Fruit fly (Drosophila melanogaster) whole organism, embryonic: Measurements from ENCODE around the gene msn.

ENCODE experiments used
- Asciz ChIP-seq: fragments of 200-800 bp; sonication (Bioruptor generic); optimal IDR thresholded peaks from 2 replicates; lab custom pipeline; 2017; ENCODE audit warnings: missing biosample characterization, mild to moderate bottlenecking, missing genetic modification characterization, missing genetic modification reagents
- Bteb2 ChIP-seq: fragments of 200-800 bp; sonication (Bioruptor generic); optimal IDR thresholded peaks from 2 replicates; lab custom pipeline; 2016; ENCODE audit warnings: missing biosample characterization, missing genetic modification characterization
- CG10366 ChIP-seq: fragments of 200-800 bp; sonication (Bioruptor generic); IDR thresholded peaks from 2 replicates; pipeline ENCODE4 v1.3.6; 2022; ENCODE audit warnings: missing biosample characterization, missing genetic modification characterization
- CG10565 ChIP-seq: fragments of 200-800 bp; sonication (Bioruptor generic); optimal IDR thresholded peaks from 3 replicates; lab custom pipeline; 2016; ENCODE audit warnings: missing biosample characterization, mild to moderate bottlenecking, missing genetic modification characterization
- CG11247 ChIP-seq: fragments of 200-800 bp; sonication (Bioruptor generic); IDR thresholded peaks from 2 replicates; pipeline ENCODE4 v1.3.6; 2022; ENCODE audit warnings: missing biosample characterization, missing genetic modification characterization
- CG11456 ChIP-seq: fragments of 200-800 bp; sonication (Bioruptor generic); IDR thresholded peaks from 3 replicates; pipeline ENCODE4 v1.3.6; 2022; ENCODE audit warnings: missing biosample characterization, missing genetic modification characterization
- CG11696 ChIP-seq: fragments of 200-800 bp; sonication (Bioruptor generic); IDR thresholded peaks from 2 replicates; pipeline ENCODE4 v1.3.6; 2022; ENCODE audit warnings: missing biosample characterization, missing genetic modification characterization
- CG11723 ChIP-seq: fragments of 200-800 bp; sonication (Bioruptor generic); optimal IDR thresholded peaks from 2 replicates; lab custom pipeline; 2017; ENCODE audit warnings: missing biosample characterization, mild to moderate bottlenecking, missing genetic modification characterization
- CG14014 ChIP-seq: fragments of 200-800 bp; sonication (Bioruptor generic); IDR thresholded peaks from 2 replicates; pipeline ENCODE4 v1.3.6; 2022; ENCODE audit warnings: missing biosample characterization, missing genetic modification characterization
- CG17328 ChIP-seq: fragments of 200-800 bp; sonication (Bioruptor generic); IDR thresholded peaks from 2 replicates; pipeline ENCODE4 v1.3.6; 2022; ENCODE audit warnings: missing biosample characterization, missing genetic modification characterization
- CG17802 ChIP-seq: fragments of 200-800 bp; sonication (Bioruptor generic); optimal IDR thresholded peaks from 2 replicates; lab custom pipeline; 2018; ENCODE audit warnings: missing biosample characterization, mild to moderate bottlenecking, missing genetic modification characterization, moderate library complexity
- CG18011 ChIP-seq: fragments of 200-800 bp; sonication (Bioruptor generic); optimal IDR thresholded peaks from 2 replicates; lab custom pipeline; 2017; ENCODE audit warnings: missing biosample characterization, missing genetic modification characterization, mild to moderate bottlenecking, moderate library complexity, missing genotype
- CG2120 ChIP-seq: fragments of 200-800 bp; sonication (Bioruptor generic); optimal IDR thresholded peaks from 3 replicates; lab custom pipeline; 2016; ENCODE audit warnings: missing biosample characterization, missing genetic modification characterization
- CG2712 ChIP-seq: fragments of 200-800 bp; optimal IDR thresholded peaks from 3 replicates; lab custom pipeline; 2019; ENCODE audit warnings: missing biosample characterization, mild to moderate bottlenecking, missing genetic modification characterization, moderate library complexity
- CG3065 ChIP-seq: fragments of 200-800 bp; sonication (Bioruptor generic); optimal IDR thresholded peaks from 2 replicates; lab custom pipeline; 2016; ENCODE audit warnings: missing biosample characterization, missing genetic modification characterization
- CG3838 ChIP-seq: fragments of 200-800 bp; sonication (Bioruptor generic); optimal IDR thresholded peaks from 3 replicates; lab custom pipeline; 2016; ENCODE audit warnings: missing biosample characterization, missing genetic modification characterization
- CG7357 ChIP-seq: fragments of 200-800 bp; sonication (Bioruptor generic); IDR thresholded peaks from 3 replicates; pipeline ENCODE4 v1.3.6; 2022; ENCODE audit warnings: missing biosample characterization, missing genetic modification characterization
- CG7928 ChIP-seq: fragments of 200-800 bp; sonication (Bioruptor generic); optimal IDR thresholded peaks from 2 replicates; lab custom pipeline; 2017; ENCODE audit warnings: missing biosample characterization, mild to moderate bottlenecking, missing genetic modification characterization
- Deaf1 ChIP-seq: fragments of 200-800 bp; optimal IDR thresholded peaks from 3 replicates; lab custom pipeline; 2019; ENCODE audit warnings: missing biosample characterization, mild to moderate bottlenecking, missing genetic modification characterization, moderate library complexity
- Doc2 ChIP-seq: fragments of 200-800 bp; sonication (Bioruptor generic); IDR thresholded peaks from 2 replicates; pipeline ENCODE4 v1.3.6; 2022; ENCODE audit warnings: missing biosample characterization, missing genetic modification characterization
- Dp ChIP-seq: fragments of 200-800 bp; sonication (Bioruptor generic); optimal IDR thresholded peaks from 2 replicates; lab custom pipeline; 2018; ENCODE audit warnings: missing biosample characterization, mild to moderate bottlenecking, missing genetic modification characterization, moderate library complexity
- Fer1 ChIP-seq: fragments of 200-800 bp; sonication (Bioruptor generic); optimal IDR thresholded peaks from 2 replicates; lab custom pipeline; 2017; ENCODE audit warnings: missing biosample characterization, mild to moderate bottlenecking, missing genetic modification characterization
- Gsc ChIP-seq: fragments of 200-800 bp; sonication (Bioruptor generic); IDR thresholded peaks from 2 replicates; pipeline ENCODE4 v1.3.6; 2022; ENCODE audit warnings: missing biosample characterization, missing genetic modification characterization
- H2.0 ChIP-seq: fragments of 200-800 bp; sonication (Bioruptor generic); IDR thresholded peaks from 2 replicates; pipeline ENCODE4 v1.3.6; 2022; ENCODE audit warnings: missing biosample characterization, missing genetic modification characterization
- HmgD ChIP-seq: fragments of 200-800 bp; sonication (Bioruptor generic); optimal IDR thresholded peaks from 3 replicates; lab custom pipeline; 2016; ENCODE audit warnings: missing biosample characterization, missing genetic modification characterization
- Mes4 ChIP-seq: fragments of 200-800 bp; sonication (Bioruptor generic); optimal IDR thresholded peaks from 2 replicates; lab custom pipeline; 2016; ENCODE audit warnings: missing biosample characterization, missing genetic modification characterization
- Myb ChIP-seq: fragments of 200-800 bp; sonication (Bioruptor generic); optimal IDR thresholded peaks from 2 replicates; lab custom pipeline; 2016; ENCODE audit warnings: missing biosample characterization, missing genetic modification characterization
- Nf-YB ChIP-seq: fragments of 200-800 bp; sonication (Bioruptor generic); optimal IDR thresholded peaks from 3 replicates; lab custom pipeline; 2019; ENCODE audit warnings: missing biosample characterization, mild to moderate bottlenecking, missing genetic modification characterization, moderate library complexity
- Oli ChIP-seq: fragments of 200-800 bp; sonication (Bioruptor generic); optimal IDR thresholded peaks from 2 replicates; lab custom pipeline; 2018; ENCODE audit warnings: missing biosample characterization, mild to moderate bottlenecking, missing genetic modification characterization, moderate library complexity
- Opbp ChIP-seq: fragments of 200-800 bp; sonication (Bioruptor generic); IDR thresholded peaks from 3 replicates; pipeline ENCODE4 v1.3.6; 2022; ENCODE audit warnings: missing biosample characterization, missing genetic modification characterization; ENCODE audit not compliant: partially characterized antibody
- PHDP ChIP-seq: fragments of 200-800 bp; sonication (Bioruptor generic); optimal IDR thresholded peaks from 3 replicates; lab custom pipeline; 2018; ENCODE audit warnings: missing biosample characterization, mild to moderate bottlenecking, missing genetic modification characterization, moderate library complexity
- Ssrp ChIP-seq: fragments of 200-800 bp; sonication (Bioruptor generic); optimal IDR thresholded peaks from 2 replicates; lab custom pipeline; 2018; ENCODE audit warnings: missing biosample characterization, mild to moderate bottlenecking, missing genetic modification characterization, moderate library complexity
- al ChIP-seq: fragments of 200-800 bp; sonication (Bioruptor generic); IDR thresholded peaks from 2 replicates; pipeline ENCODE4 v1.3.6; 2022; ENCODE audit warnings: missing biosample characterization, missing genetic modification characterization
- chm ChIP-seq: fragments of 200-800 bp; sonication (Bioruptor generic); IDR thresholded peaks from 2 replicates; pipeline ENCODE4 v1.3.6; 2022; ENCODE audit warnings: missing biosample characterization, missing genetic modification characterization
- ci ChIP-seq: fragments of 200-800 bp; sonication (Bioruptor generic); IDR thresholded peaks from 3 replicates; pipeline ENCODE4 v1.3.6; 2022; ENCODE audit warnings: missing biosample characterization, missing genetic modification characterization
- dan ChIP-seq: fragments of 200-800 bp; sonication (Bioruptor generic); IDR thresholded peaks from 2 replicates; pipeline ENCODE4 v1.3.6; 2022; ENCODE audit warnings: missing biosample characterization, missing genetic modification characterization
- eyg ChIP-seq: fragments of 200-800 bp; sonication (Bioruptor generic); optimal IDR thresholded peaks from 3 replicates; lab custom pipeline; 2016; ENCODE audit warnings: missing biosample characterization, missing genetic modification characterization
- gcm ChIP-seq: fragments of 200-800 bp; sonication (Bioruptor generic); optimal IDR thresholded peaks from 2 replicates; lab custom pipeline; 2019; ENCODE audit warnings: missing biosample characterization, mild to moderate bottlenecking, missing genetic modification characterization, moderate library complexity
- kah ChIP-seq: fragments of 200-800 bp; sonication (Bioruptor generic); optimal IDR thresholded peaks from 2 replicates; lab custom pipeline; 2018; ENCODE audit warnings: missing biosample characterization, mild to moderate bottlenecking, missing genetic modification characterization
- kay ChIP-seq: fragments of 200-800 bp; sonication (Bioruptor generic); optimal IDR thresholded peaks from 2 replicates; lab custom pipeline; 2016; ENCODE audit warnings: missing biosample characterization, missing genetic modification characterization
- lmd ChIP-seq: fragments of 200-800 bp; sonication (Bioruptor generic); IDR thresholded peaks from 2 replicates; pipeline ENCODE4 v1.3.6; 2022; ENCODE audit warnings: missing biosample characterization, missing genetic modification characterization
- pan ChIP-seq, 4 experiments: fragments of >200 bp in 3 of 4; fragments of 200-800 bp in 1 of 4; sonication (Bioruptor generic) in 1 of 4; optimal IDR thresholded peaks in 3 of 4; IDR thresholded peaks in 1 of 4; 2 replicates each; pipeline versions ENCODE4 v1.3.6 to Lab custom; 2017 to 2022; ENCODE audit warnings: missing biosample characterization in 2 of 4, missing genetic modification characterization in 2 of 4, mixed read lengths in 1 of 4
- pum ChIP-seq: fragments of 200-800 bp; sonication (Bioruptor generic); optimal IDR thresholded peaks from 2 replicates; lab custom pipeline; 2016; ENCODE audit warnings: missing biosample characterization, missing genetic modification characterization
- row ChIP-seq: fragments of 200-800 bp; sonication (Bioruptor generic); IDR thresholded peaks from 3 replicates; pipeline ENCODE4 v1.3.6; 2022; ENCODE audit warnings: missing biosample characterization, missing genetic modification characterization
- sim ChIP-seq: fragments of 200-800 bp; sonication (Bioruptor generic); IDR thresholded peaks from 2 replicates; pipeline ENCODE4 v1.3.6; 2022; ENCODE audit warnings: missing biosample characterization, missing genetic modification characterization
- sna ChIP-seq: fragments of 200-800 bp; sonication (Bioruptor generic); IDR thresholded peaks from 2 replicates; pipeline ENCODE4 v1.3.6; 2022; ENCODE audit warnings: missing biosample characterization, missing genetic modification characterization; ENCODE audit not compliant: partially characterized antibody
- sob ChIP-seq: fragments of 200-800 bp; sonication (Bioruptor generic); IDR thresholded peaks from 2 replicates; pipeline ENCODE4 v1.3.6; 2022; ENCODE audit warnings: missing biosample characterization, missing genetic modification characterization
- tap ChIP-seq: fragments of 200-800 bp; optimal IDR thresholded peaks from 3 replicates; lab custom pipeline; 2019; ENCODE audit warnings: missing biosample characterization, mild to moderate bottlenecking, missing genetic modification characterization, moderate library complexity
- tup ChIP-seq: fragments of 200-800 bp; sonication (Bioruptor generic); optimal IDR thresholded peaks from 2 replicates; lab custom pipeline; 2016; ENCODE audit warnings: missing biosample characterization, mild to moderate bottlenecking, missing genetic modification characterization, moderate library complexity
- yki ChIP-seq: fragments of >200 bp; optimal IDR thresholded peaks from 3 replicates; lab custom pipeline; 2018
- zen2 ChIP-seq: fragments of 200-800 bp; sonication (Bioruptor generic); IDR thresholded peaks from 3 replicates; pipeline ENCODE4 v1.3.6; 2022; ENCODE audit warnings: missing biosample characterization, missing genetic modification characterization; ENCODE audit not compliant: partially characterized antibody

The msn gene

DNA sequence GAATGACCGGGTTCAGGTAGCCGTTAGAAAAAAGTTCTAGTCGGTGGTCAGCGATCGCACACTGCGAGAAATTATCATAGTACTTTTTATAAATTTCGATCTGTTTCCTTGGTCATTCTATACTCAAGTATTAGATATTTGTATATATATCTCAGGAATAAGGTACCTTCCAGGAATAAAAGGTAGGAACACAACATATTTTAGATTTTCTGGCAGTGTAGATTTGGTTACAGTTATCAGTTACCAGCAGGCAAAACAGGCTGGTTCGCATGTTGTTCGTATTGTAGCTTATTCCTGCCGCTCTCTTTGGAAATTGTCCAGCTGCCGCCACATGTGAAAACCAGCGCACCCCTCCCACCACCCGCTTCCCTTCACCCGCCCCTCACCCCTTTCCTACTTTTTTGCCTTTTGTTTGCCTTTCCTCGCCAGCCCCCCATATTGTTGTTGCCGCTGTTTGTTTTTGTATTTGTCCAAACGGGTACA, 5.0 kb downstream of the msn start (continued):
- TF ChIP-seq CG11456 (GFP tag; lab: Robert Waterston, UW): peak; percentile 81
- TF ChIP-seq yki: no peak
- TF ChIP-seq HmgD (GFP tag; lab: Kevin White, UChicago): no peak
- TF ChIP-seq kah: peak; percentile 61
- TF ChIP-seq Deaf1 (tag; lab: Kevin White, UChicago): peak; percentile 72
- no peak for TF ChIP-seq zen2
- TF ChIP-seq Bteb2 (GFP tag; lab: Kevin White, UChicago): peak; percentile 61
- TF ChIP-seq Nf-YB (GFP tag; lab: Kevin White, UChicago): peak; percentile 64
- TF ChIP-seq CG11247 (GFP tag; lab: Robert Waterston, UW): peak; percentile 71
- TF ChIP-seq eyg: peak; percentile 37
- TF ChIP-seq CG18011 (GFP tag; lab: Kevin White, UChicago): peak; percentile 47
- TF ChIP-seq Mes4 (GFP tag; lab: Kevin White, UChicago): peak; percentile 38
- TF ChIP-seq dan (GFP tag; lab: Robert Waterston, UW): no peak
- TF ChIP-seq H2.0: peak; percentile 91
- TF ChIP-seq row: peak; percentile 93
- TF ChIP-seq Fer1 (GFP tag; lab: Kevin White, UChicago): peak; percentile 87
- TF ChIP-seq Gsc (GFP tag; lab: Robert Waterston, UW): no peak
- peak; percentile 81 for TF ChIP-seq tap (tag; lab: Kevin White, UChicago)
- peak; percentile 63 for TF ChIP-seq al (GFP tag; lab: Robert Waterston, UW)
- peak; percentile 58 for TF ChIP-seq tup (GFP tag; lab: Kevin White, UChicago)
- TF ChIP-seq chm: peak; percentile 96
- TF ChIP-seq gcm (GFP tag; lab: Kevin White, UChicago): peak; percentile 74
- peak; percentile 39 for TF ChIP-seq kay
- TF ChIP-seq lmd (GFP tag; lab: Robert Waterston, UW): peak; percentile 80
- peak; percentile 72 for TF ChIP-seq CG11723 (GFP tag; lab: Kevin White, UChicago)
- peak; percentile 90 for TF ChIP-seq Oli
- peak; percentile 16 for TF ChIP-seq CG10565
- peak; percentile 88 for TF ChIP-seq CG2712 (tag; lab: Kevin White, UChicago)
- peak; percentile 86 for TF ChIP-seq Ssrp (tag; lab: Kevin White, UChicago)
- no peak for TF ChIP-seq pan (optimal IDR thresholded peaks at IDR 0.05; lab: Kevin White, UChicago)
- peak in 1 of 2 experiments; percentile 84 for TF ChIP-seq pan (GFP tag; optimal IDR thresholded peaks at IDR 0.05 in 1 of 2, IDR thresholded peaks at IDR 0.05 in 1 of 2)
- TF ChIP-seq PHDP: peak; percentile 86
- peak; percentile 93 for TF ChIP-seq CG10366 (GFP tag; lab: Robert Waterston, UW)
- peak; percentile 97 for TF ChIP-seq ci (GFP tag; lab: Robert Waterston, UW)
- TF ChIP-seq Dp (GFP tag; lab: Kevin White, UChicago): no peak
- TF ChIP-seq CG7357 (GFP tag; lab: Robert Waterston, UW): 0 out of 3 replicates have a peak, but pooled peaks have one; percentile 42
- TF ChIP-seq CG2120: peak; percentile 89
- peak; percentile 96 for TF ChIP-seq CG17328
- TF ChIP-seq sim (GFP tag; lab: Robert Waterston, UW): peak; percentile 71; the same call in 1 of the 2 replicates
- no peak for TF ChIP-seq CG3065 (GFP tag; lab: Kevin White, UChicago)
- TF ChIP-seq CG7928 (GFP tag; lab: Kevin White, UChicago): peak; percentile 39
- TF ChIP-seq CG3838 (GFP tag; lab: Kevin White, UChicago): no peak
- TF ChIP-seq Myb (GFP tag; lab: Kevin White, UChicago): peak; percentile 21
- peak; percentile 47 for TF ChIP-seq pum (GFP tag; lab: Kevin White, UChicago)
- TF ChIP-seq CG11696 (GFP tag; lab: Robert Waterston, UW): peak; percentile 49; the same call in 1 of the 2 replicates
- TF ChIP-seq sob (GFP tag; lab: Robert Waterston, UW): peak; percentile 74
- peak; percentile 86 for TF ChIP-seq CG14014 (GFP tag; lab: Robert Waterston, UW)
- TF ChIP-seq sna (GFP tag; lab: Robert Waterston, UW): no peak
- TF ChIP-seq Doc2 (GFP tag; lab: Robert Waterston, UW): peak; percentile 55; the same call in 1 of the 2 replicates
- 0 out of 3 replicates have a peak, but pooled peaks have one; percentile 8 for TF ChIP-seq Opbp (GFP tag; lab: Robert Waterston, UW)
- peak; percentile 76 for TF ChIP-seq Asciz (GFP tag; lab: Kevin White, UChicago)
- peak; percentile 49 for TF ChIP-seq CG17802 (tag; lab: Kevin White, UChicago)
